Fruit fly (Drosophila melanogaster) S2 (cell line): ENCODE data around the gene CG43145.

Experiments
- CG8478 ChIP-seq: fragments of >200 bp; optimal IDR thresholded peaks from 2 replicates; lab custom pipeline; 2018
- CTCF ChIP-seq, 2 experiments: fragments of >200 bp; optimal IDR thresholded peaks; 2 replicates each; lab custom pipeline; 2018

The CG43145 gene

DNA sequence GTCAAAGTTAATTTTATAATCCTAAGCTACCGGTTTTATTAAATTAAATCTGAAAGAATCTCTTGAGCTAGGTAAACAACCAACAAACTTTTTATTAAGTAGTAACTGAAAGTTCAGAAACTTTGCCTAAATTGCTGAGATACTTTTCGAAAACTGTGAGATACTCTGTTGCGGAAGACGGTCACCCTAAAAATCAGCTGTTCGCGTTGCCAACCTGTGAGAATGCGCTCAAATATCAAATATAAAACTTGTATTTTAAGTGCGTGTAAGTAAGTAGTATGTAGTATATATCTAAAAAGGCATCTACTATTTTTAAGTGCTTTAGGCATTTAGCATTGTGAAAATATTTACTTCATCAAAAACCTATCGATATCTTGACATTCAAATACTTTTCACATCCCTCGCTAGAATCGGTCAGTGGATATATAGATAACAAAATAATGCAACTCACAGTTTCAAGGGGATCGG, 11.4 kb downstream of the CG43145 start, which contains the start of the genes CG31955 and CG2818:
CG31955 (minus strand) TSS at position 157 of the 468 bp plus-strand sequence.
CG2818 (plus strand) TSS at position 412 of the 468 bp plus-strand sequence.
- TF ChIP-seq CTCF (optimal IDR thresholded peaks at IDR 0.05; lab: Kevin White, UChicago) (no peak), CG8478 (lab: Kevin White, UChicago) (no peak)

DNA sequence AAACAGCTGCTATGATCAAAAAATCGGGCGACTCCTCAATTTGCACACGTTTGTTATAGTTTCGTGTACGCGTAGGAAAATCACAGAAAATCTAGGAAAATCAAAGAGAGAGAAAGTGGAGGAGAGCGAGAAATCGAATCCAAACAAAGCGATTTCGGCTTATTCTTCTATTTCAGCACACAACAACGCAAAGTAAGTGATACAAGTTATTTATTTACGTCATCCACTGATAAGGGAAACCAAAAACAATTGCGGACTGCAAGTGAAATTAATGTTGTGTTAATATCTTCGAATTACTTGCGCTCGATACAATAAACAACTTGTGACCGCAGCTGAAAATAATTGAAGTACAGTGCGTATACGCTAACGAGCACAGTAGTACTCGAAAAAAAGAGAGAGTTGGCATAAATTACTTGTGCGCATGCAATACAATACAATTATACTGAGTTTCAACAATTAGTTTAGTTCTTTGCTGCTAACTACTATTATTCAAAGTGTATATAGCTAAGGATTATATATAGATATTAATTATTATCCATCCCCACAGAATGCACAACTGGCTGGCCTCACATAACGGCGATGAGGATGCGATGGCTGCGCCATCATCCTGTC, 12.0 kb downstream of the CG43145 start:
- TF ChIP-seq CG8478 (lab: Kevin White, UChicago) (no peak), CTCF (optimal IDR thresholded peaks at IDR 0.05; lab: Kevin White, UChicago) (no peak)

DNA sequence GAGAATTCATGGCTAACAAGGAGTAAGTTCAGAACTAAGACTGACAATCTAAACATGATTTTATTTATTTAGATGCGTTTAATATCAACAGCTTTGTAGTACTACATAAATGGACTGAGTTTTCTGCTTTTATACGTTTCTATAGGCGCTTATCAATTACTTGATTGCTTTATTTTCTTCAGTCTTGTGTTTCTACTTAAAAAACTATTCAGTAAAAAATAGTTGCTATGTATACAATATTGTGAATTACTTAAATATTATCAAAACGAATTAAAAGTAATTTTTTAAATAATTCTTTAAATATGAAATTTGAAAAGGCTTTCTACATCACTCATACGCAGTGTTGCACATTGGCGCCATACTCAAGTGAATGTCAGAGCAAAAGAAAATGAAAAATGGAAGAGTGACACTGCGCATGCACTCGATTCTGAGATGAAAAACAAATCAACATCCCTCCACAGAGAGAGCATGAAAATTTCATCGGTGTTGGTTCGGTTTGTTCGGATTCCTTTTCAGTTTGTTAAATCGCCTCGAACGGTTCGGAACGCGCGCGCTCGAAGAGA, 16.1 kb downstream of the CG43145 start, which contains the start of the genes lectin-24A and Shaw:
lectin-24A (minus strand) TSS at position 101 of the 563 bp plus-strand sequence.
Shaw (plus strand) TSS at position 513 of the 563 bp plus-strand sequence.
- no peak for TF ChIP-seq CTCF (optimal IDR thresholded peaks at IDR 0.05; lab: Kevin White, UChicago)
- no peak for TF ChIP-seq CG8478 (lab: Kevin White, UChicago)

DNA sequence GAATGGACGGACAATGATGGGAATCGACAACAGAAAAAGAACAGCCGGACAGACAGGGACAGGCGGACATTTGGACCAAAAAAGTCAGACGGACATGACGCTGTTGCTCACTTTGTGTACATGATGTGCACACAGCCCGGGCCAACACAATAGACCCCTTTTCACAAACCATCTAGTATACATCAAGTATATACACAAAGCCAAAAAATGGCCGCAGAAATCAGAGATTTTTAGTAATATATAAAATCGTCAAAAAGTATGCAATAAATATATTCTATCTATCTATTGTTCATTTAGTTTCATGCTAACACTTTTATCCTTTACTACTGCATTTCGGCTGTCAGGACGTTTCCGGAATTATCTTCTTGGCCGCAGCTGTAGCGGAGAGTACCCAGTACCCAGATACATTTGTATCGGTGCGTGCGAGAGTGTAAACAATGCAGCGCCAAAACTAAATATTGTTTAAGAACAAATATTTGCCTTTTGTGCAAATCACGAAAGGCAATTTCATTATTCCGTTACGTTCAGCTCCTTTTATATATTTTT, 17.9 kb downstream of the CG43145 start:
- TF ChIP-seq CTCF (optimal IDR thresholded peaks at IDR 0.05; lab: Kevin White, UChicago) (no peak), CG8478 (lab: Kevin White, UChicago) (no peak)

DNA sequence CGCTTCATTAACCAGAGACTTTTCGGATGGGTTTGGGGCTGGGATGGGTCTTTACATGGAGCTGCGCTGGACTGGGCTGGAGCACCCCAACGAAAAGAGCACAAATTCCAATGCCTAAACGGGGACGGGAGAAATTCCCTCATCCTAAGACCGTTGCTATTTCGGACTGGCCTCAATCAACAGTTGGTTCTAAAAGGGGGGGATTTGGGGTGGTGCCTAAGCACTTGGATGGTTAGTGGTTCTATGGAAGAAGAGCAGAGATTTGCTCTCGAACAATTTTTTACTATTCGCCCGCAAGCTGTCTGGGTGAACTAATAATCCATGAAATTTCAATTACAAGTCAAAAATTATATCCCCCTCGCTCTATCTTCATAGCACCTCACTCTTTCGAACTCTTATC, 28.0 kb downstream of the CG43145 start:
- no peak for TF ChIP-seq CG8478 (lab: Kevin White, UChicago)
- no peak for TF ChIP-seq CTCF (optimal IDR thresholded peaks at IDR 0.05; lab: Kevin White, UChicago)

DNA sequence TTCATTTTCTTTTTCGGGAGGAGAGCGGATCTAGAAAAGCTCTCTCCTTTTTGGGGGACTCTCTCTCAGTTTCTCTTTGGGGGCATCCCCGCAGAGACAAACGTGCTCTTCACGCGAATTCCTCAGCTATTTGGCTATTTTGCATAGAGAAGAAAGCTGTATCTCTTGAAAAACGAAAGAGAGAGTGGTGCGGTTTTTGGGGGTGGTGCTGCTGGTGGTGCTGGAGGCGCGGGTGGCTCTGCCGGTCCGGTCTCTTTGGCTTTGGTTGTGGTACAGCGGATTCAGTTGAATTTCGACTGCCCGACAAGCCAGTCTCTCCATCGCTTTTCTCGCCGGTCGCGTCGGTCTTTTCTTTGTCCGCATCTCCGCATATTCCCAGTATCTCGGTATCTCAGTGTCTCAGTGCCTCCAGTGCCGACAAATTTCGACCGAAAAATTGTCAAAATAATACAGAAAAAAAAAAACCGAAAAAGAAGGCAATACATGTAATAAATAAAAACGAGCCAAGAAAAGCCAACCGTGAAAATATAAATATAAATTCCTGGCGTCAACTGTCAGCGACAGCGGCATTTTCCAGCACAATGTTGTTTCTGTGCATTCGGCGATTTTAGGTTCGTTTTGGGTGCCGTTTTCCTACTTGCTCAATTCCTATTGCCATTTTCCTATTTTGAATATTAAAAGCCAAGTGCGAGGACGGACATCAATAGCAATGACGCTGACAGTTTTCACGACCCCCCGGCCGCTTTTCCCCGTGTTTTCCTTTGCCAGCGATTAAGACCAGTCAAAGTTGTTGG, 28.8 kb downstream of the CG43145 start, which contains the start of gene CG10019:
CG10019 (plus strand) TSS at position 285 of the 794 bp plus-strand sequence.
- TF ChIP-seq CG8478 (lab: Kevin White, UChicago), result no peak
- TF ChIP-seq CTCF (optimal IDR thresholded peaks at IDR 0.05; lab: Kevin White, UChicago), result no peak

DNA sequence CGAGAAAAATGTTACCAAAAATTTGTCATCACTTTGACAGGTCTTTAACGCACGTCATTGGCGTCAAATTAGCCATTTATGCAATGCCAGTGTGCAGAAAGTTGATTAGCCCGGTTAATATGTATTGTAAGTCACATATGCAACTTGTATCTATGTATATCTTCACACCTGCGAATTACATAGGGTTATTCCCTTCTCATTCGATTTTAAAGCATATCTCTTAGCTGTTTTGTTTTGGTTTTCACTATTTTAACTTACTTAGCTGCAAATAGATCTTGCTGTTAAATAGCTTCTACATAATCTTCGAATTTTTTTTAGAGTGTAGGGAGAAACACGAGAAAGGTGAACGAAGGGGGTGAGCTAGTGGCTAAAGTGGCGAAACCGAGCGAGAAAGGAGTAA, 29.4 kb downstream of the CG43145 start:
- TF ChIP-seq CTCF (optimal IDR thresholded peaks at IDR 0.05; lab: Kevin White, UChicago) (no peak), CG8478 (lab: Kevin White, UChicago) (no peak)

DNA sequence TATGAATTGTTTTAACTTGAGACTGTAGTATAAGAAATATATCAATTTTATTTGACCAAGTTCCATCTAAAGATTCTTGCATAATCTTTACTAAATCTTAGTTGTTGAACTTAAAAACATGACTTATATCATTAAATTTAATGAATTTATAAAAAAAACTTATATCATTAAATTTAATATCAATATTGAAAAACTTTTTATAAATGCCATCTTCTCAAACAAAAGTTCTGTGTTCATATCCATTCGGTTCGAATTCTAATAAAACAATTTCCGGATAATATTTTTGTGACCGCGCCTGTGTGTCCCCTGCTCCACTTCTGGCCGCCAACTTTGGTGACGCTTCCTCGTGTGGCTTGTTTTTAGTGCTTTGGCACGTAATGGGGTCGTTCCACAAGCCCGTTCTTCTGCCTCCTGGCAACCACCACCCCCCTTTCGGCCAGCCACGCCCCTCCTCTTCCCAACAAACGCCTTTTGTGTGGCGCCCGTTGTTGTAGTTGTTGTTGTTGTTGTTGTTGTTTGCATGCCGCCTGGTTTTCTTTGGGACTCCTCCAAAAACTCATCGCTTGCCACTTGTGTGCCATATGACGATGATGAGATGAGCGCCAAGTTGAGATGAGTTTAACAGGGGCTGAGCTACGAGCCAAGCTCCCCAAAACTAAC, 35.5 kb downstream of the CG43145 start:
- no peak for TF ChIP-seq CTCF (optimal IDR thresholded peaks at IDR 0.05; lab: Kevin White, UChicago)

DNA sequence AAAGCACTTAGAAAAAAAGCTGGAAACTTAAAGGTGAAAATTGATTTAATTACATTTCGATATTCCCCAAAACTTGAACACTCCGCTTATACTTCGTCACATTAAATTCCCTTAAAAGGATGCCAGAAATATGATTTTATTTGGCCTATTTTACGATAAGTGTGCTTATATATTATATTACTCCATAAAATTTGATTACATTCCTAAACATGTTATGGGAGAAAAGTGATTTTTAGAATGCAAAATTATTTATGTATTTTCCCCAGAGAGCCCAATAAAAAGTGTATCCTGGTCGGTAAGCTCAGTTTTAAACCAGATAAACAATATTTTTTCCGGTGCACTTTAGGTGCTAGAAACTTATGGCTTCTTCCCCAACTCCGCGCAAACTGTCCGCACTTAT, 36.1 kb downstream of the CG43145 start:
- TF ChIP-seq CG8478 (lab: Kevin White, UChicago) (no peak), CTCF (optimal IDR thresholded peaks at IDR 0.05; lab: Kevin White, UChicago) (no peak)

DNA sequence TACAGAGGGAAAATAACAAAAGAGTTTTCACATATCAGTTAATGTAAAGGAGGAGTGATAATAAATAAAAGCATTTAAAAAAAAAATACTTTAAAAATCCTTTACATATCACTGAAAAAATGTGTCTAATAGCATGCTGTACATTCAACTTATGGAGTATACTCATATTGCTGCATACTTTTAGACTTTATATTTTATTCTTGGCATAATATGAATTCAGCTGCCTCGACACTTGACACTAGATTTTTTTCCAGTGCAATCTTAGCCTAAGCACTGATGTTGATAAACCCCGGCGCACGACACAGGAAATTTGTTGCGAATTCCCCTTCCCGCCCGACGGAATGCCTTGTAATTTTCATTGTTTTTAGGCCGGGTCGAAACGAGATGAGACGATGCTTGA, 38.8 kb downstream of the CG43145 start:
- TF ChIP-seq CTCF (optimal IDR thresholded peaks at IDR 0.05; lab: Kevin White, UChicago) (no peak), CG8478 (lab: Kevin White, UChicago) (no peak)

DNA sequence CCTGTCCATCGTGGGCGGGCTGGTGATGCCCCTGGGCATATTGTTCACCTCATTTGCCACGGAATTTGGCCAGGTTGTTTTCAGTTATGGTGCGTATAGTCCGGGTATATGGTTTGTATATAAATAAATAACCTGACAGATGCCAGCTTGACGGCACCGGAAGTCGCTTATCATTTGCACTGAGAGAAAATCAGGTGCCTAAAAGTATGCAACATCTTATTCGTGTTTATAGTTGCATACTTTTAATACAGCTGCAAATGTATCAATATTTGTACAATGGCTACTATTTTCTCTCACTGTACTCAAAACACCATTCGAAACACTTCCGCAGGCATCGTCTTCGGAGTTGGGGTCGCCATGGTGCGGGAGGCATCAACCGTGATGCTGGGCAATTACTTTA, 47.1 kb downstream of the CG43145 start:
- no peak for TF ChIP-seq CTCF (optimal IDR thresholded peaks at IDR 0.05; lab: Kevin White, UChicago)
- TF ChIP-seq CG8478 (lab: Kevin White, UChicago), result no peak
